1 fruit fly cellular context compared by ENCODE assay signal in genomic region chr3R:8354458-8354857, dm6.
TF ChIP-seq lines count a peak whose summit lies in the region.

No protein-coding gene starts in this region.

TF ChIP-seq in whole organism, embryonic, 481 proteins besides CTCF, POLR2A, EP300 and RAD21 (continued from another document and continues in another):
- TF ChIP-seq CG11456 (GFP tag; IDR thresholded peaks at IDR 0.05; lab: Robert Waterston, UW) (0 out of 3 replicates have a peak, but pooled peaks have one; percentile 56), fd3F (GFP tag; optimal IDR thresholded peaks at IDR 0.05; lab: Kevin White, UChicago) (peak; percentile 28), toy (GFP tag; IDR thresholded peaks at IDR 0.05; lab: Robert Waterston, UW) (no peak), Blimp-1 (GFP tag; optimal IDR thresholded peaks at IDR 0.05; lab: Kevin White, UChicago) (peak; percentile 15), pum (GFP tag; optimal IDR thresholded peaks at IDR 0.05; lab: Kevin White, UChicago) (no peak), CG5953 (GFP tag; IDR thresholded peaks at IDR 0.05; lab: Robert Waterston, UW) (peak; percentile 66), CG10147 (GFP tag; optimal IDR thresholded peaks at IDR 0.05; lab: Kevin White, UChicago) (peak; percentile 6), wor (GFP tag; IDR thresholded peaks at IDR 0.05; lab: Robert Waterston, UW) (peak; percentile 40; the same call in 1 of the 2 replicates), CG34376 (GFP tag; optimal IDR thresholded peaks at IDR 0.05; lab: Kevin White, UChicago) (no peak), CG1233 (GFP tag; optimal IDR thresholded peaks at IDR 0.05; lab: Kevin White, UChicago) (peak; percentile 24), CG34422 (GFP tag; IDR thresholded peaks at IDR 0.05; lab: Robert Waterston, UW) (peak; percentile 54; the same call in 2 of the 3 replicates), CG17612 (GFP tag; IDR thresholded peaks at IDR 0.05; lab: Robert Waterston, UW) (0 out of 2 replicates have a peak, but pooled peaks have one; percentile 41), CG2120 (GFP tag; optimal IDR thresholded peaks at IDR 0.05; lab: Kevin White, UChicago) (peak; percentile 63), CG13624 (GFP tag; optimal IDR thresholded peaks at IDR 0.05; lab: Kevin White, UChicago) (no peak), al (GFP tag; IDR thresholded peaks at IDR 0.05; lab: Robert Waterston, UW) (peak; percentile 55; the same call in 1 of the 2 replicates), CG16779 (GFP tag; IDR thresholded peaks at IDR 0.05; lab: Robert Waterston, UW) (no peak), CG15073 (GFP tag; optimal IDR thresholded peaks at IDR 0.05; lab: Kevin White, UChicago) (no peak), cwo (GFP tag; optimal IDR thresholded peaks at IDR 0.05; lab: Kevin White, UChicago) (peak; percentile 87), inv (GFP tag; IDR thresholded peaks at IDR 0.05; lab: Robert Waterston, UW; ENCODE audit: partially characterized antibody) (no peak), Hmr (GFP tag; optimal IDR thresholded peaks at IDR 0.05; lab: Kevin White, UChicago) (peak; percentile 64), Rfx (GFP tag; IDR thresholded peaks at IDR 0.05; lab: Robert Waterston, UW) (peak; percentile 74), CG33557 (GFP tag; optimal IDR thresholded peaks at IDR 0.05; lab: Kevin White, UChicago) (no peak), Drgx (GFP tag; IDR thresholded peaks at IDR 0.05; lab: Robert Waterston, UW) (peak; percentile 49), az2 (GFP tag; optimal IDR thresholded peaks at IDR 0.05; lab: Kevin White, UChicago) (peak; percentile 23), ap (GFP tag; IDR thresholded peaks at IDR 0.05; lab: Robert Waterston, UW) (peak; percentile 40; the same call in 1 of the 2 replicates), Hr51 (GFP tag; optimal IDR thresholded peaks at IDR 0.05; lab: Kevin White, UChicago) (peak in 1 of 2 experiments; percentile 76), Med (GFP tag; lab: Kevin White, UChicago) (peak; percentile 83), Doc2 (GFP tag; IDR thresholded peaks at IDR 0.05; lab: Robert Waterston, UW) (no peak), CkIIα-i1 (GFP tag; IDR thresholded peaks at IDR 0.05; lab: Robert Waterston, UW) (0 out of 2 replicates have a peak, but pooled peaks have one; percentile 50), Xbp1 (GFP tag; optimal IDR thresholded peaks at IDR 0.05; lab: Kevin White, UChicago) (peak; percentile 42), dysf (GFP tag; IDR thresholded peaks at IDR 0.05; lab: Robert Waterston, UW) (peak; percentile 76), ssp (GFP tag; IDR thresholded peaks at IDR 0.05; lab: Robert Waterston, UW) (peak; percentile 31; the same call in 1 of the 2 replicates), fd64A (GFP tag; optimal IDR thresholded peaks at IDR 0.05; lab: Kevin White, UChicago) (no peak), Eip74EF (GFP tag; optimal IDR thresholded peaks at IDR 0.05; lab: Kevin White, UChicago) (peak in 1 of 2 experiments; percentile 74), CG18619 (GFP tag; optimal IDR thresholded peaks at IDR 0.05; lab: Kevin White, UChicago) (peak; percentile 33), sens-2 (GFP tag; IDR thresholded peaks at IDR 0.05; lab: Robert Waterston, UW) (peak; percentile 24; the same call in 1 of the 2 replicates), CG17186 (GFP tag; optimal IDR thresholded peaks at IDR 0.05; lab: Kevin White, UChicago) (no peak), Sox102F (GFP tag; optimal IDR thresholded peaks at IDR 0.05; lab: Kevin White, UChicago) (peak; percentile 78), nmo (GFP tag; optimal IDR thresholded peaks at IDR 0.05; lab: Kevin White, UChicago) (peak; percentile 37), CG6683 (GFP tag; optimal IDR thresholded peaks at IDR 0.05; lab: Kevin White, UChicago) (no peak), CG6175 (GFP tag; IDR thresholded peaks at IDR 0.05; lab: Robert Waterston, UW) (peak; percentile 38; the same call in 2 of the 3 replicates), unc-4 (GFP tag; IDR thresholded peaks at IDR 0.05; lab: Robert Waterston, UW; ENCODE audit: partially characterized antibody) (no peak), CG32772 (GFP tag; IDR thresholded peaks at IDR 0.05; lab: Robert Waterston, UW) (peak; percentile 64), CG4424 (GFP tag; optimal IDR thresholded peaks at IDR 0.05; lab: Kevin White, UChicago) (peak; percentile 21), B-H1 (GFP tag; IDR thresholded peaks at IDR 0.05; lab: Robert Waterston, UW) (peak; percentile 31; the same call in 2 of the 3 replicates), Dek (tag; optimal IDR thresholded peaks at IDR 0.05; lab: Kevin White, UChicago) (peak; percentile 2), CG10565 (GFP tag; optimal IDR thresholded peaks at IDR 0.05; lab: Kevin White, UChicago) (no peak), CG9609 (GFP tag; optimal IDR thresholded peaks at IDR 0.05; lab: Kevin White, UChicago) (no peak), CG8290 (GFP tag; optimal IDR thresholded peaks at IDR 0.05; lab: Kevin White, UChicago) (no peak), CG8290 (tag; optimal IDR thresholded peaks at IDR 0.05; lab: Kevin White, UChicago) (peak in 1 of 2 experiments; percentile 42), H2.0 (GFP tag; IDR thresholded peaks at IDR 0.05; lab: Robert Waterston, UW) (peak; percentile 40; the same call in 1 of the 2 replicates), Ssrp (tag; optimal IDR thresholded peaks at IDR 0.05; lab: Kevin White, UChicago) (peak; percentile 34), jigr1 (GFP tag; IDR thresholded peaks at IDR 0.05; lab: Robert Waterston, UW) (no peak), ttk (GFP tag; IDR thresholded peaks at IDR 0.05; lab: Robert Waterston, UW) (peak; percentile 64), dmrt99B (tag; optimal IDR thresholded peaks at IDR 0.05; lab: Kevin White, UChicago) (peak; percentile 52), NfI (GFP tag; optimal IDR thresholded peaks at IDR 0.05; lab: Kevin White, UChicago) (peak; percentile 61), CG11504 (tag; optimal IDR thresholded peaks at IDR 0.05; lab: Kevin White, UChicago) (peak; percentile 54), CG12391 (tag; optimal IDR thresholded peaks at IDR 0.05; lab: Kevin White, UChicago) (peak; percentile 39), lab (GFP tag; optimal IDR thresholded peaks at IDR 0.05; lab: Kevin White, UChicago) (peak; percentile 74), HLH3B (GFP tag; IDR thresholded peaks at IDR 0.05; lab: Robert Waterston, UW) (peak; percentile 62), dimm (GFP tag; IDR thresholded peaks at IDR 0.05; lab: Robert Waterston, UW) (0 out of 2 replicates have a peak, but pooled peaks have one; percentile 17), Side (GFP tag; optimal IDR thresholded peaks at IDR 0.05; lab: Kevin White, UChicago) (no peak), stc (GFP tag; IDR thresholded peaks at IDR 0.05; lab: Robert Waterston, UW) (peak; percentile 79), CG1602 (GFP tag; optimal IDR thresholded peaks at IDR 0.05; lab: Kevin White, UChicago) (peak; percentile 28), sens (GFP tag; lab: Kevin White, UChicago) (peak; percentile 85), CG12744 (GFP tag; optimal IDR thresholded peaks at IDR 0.05; lab: Kevin White, UChicago) (no peak), CG1024 (GFP tag; IDR thresholded peaks at IDR 0.05; lab: Robert Waterston, UW) (0 out of 2 replicates have a peak, but pooled peaks have one; percentile 16), CG9817 (tag; optimal IDR thresholded peaks at IDR 0.05; lab: Kevin White, UChicago) (peak; percentile 66), repo (GFP tag; optimal IDR thresholded peaks at IDR 0.05; lab: Kevin White, UChicago) (no peak), CG10979 (tag; optimal IDR thresholded peaks at IDR 0.05; lab: Kevin White, UChicago) (peak; percentile 7), fd96Cb (tag; optimal IDR thresholded peaks at IDR 0.05; lab: Kevin White, UChicago) (peak; percentile 44), gem (tag; optimal IDR thresholded peaks at IDR 0.05; lab: Kevin White, UChicago) (peak; percentile 73), hkb (optimal IDR thresholded peaks at IDR 0.05; lab: Kevin White, UChicago) (no peak), hkb (GFP tag; IDR thresholded peaks at IDR 0.05; lab: Robert Waterston, UW) (peak; percentile 78), her (GFP tag; optimal IDR thresholded peaks at IDR 0.05; lab: Kevin White, UChicago) (no peak), corto (GFP tag; optimal IDR thresholded peaks at IDR 0.05; lab: Kevin White, UChicago) (no peak), CG15269 (tag; optimal IDR thresholded peaks at IDR 0.05; lab: Kevin White, UChicago) (peak; percentile 72), tll (GFP tag; optimal IDR thresholded peaks at IDR 0.05; lab: Kevin White, UChicago) (no peak), kah (GFP tag; optimal IDR thresholded peaks at IDR 0.05; lab: Kevin White, UChicago) (no peak), sd (tag; optimal IDR thresholded peaks at IDR 0.05; lab: Kevin White, UChicago) (peak; percentile 89), Vsx1 (GFP tag; optimal IDR thresholded peaks at IDR 0.05; lab: Kevin White, UChicago) (peak; percentile 10), oc (tag; optimal IDR thresholded peaks at IDR 0.05; lab: Kevin White, UChicago) (peak; percentile 62), CG42726 (GFP tag; IDR thresholded peaks at IDR 0.05; lab: Robert Waterston, UW; ENCODE audit: partially characterized antibody) (no peak), CG12659 (GFP tag; optimal IDR thresholded peaks at IDR 0.05; lab: Kevin White, UChicago) (peak; percentile 23), CG4820 (GFP tag; optimal IDR thresholded peaks at IDR 0.05; lab: Kevin White, UChicago) (peak; percentile 35), phol (tag; optimal IDR thresholded peaks at IDR 0.05; lab: Kevin White, UChicago) (peak; percentile 9), seq (GFP tag; IDR thresholded peaks at IDR 0.05; lab: Robert Waterston, UW) (peak; percentile 28; the same call in 1 of the 2 replicates), Deaf1 (tag; optimal IDR thresholded peaks at IDR 0.05; lab: Kevin White, UChicago) (no peak), CoRest (tag; optimal IDR thresholded peaks at IDR 0.05; lab: Kevin White, UChicago) (peak; percentile 0), gsb-n (tag; optimal IDR thresholded peaks at IDR 0.05; lab: Kevin White, UChicago) (peak; percentile 1), Gug (GFP tag; IDR thresholded peaks at IDR 0.05; lab: Robert Waterston, UW) (peak; percentile 39; the same call in 1 of the 4 replicates), CG11247 (GFP tag; IDR thresholded peaks at IDR 0.05; lab: Robert Waterston, UW) (peak; percentile 38; the same call in 1 of the 2 replicates), CHES-1-like (GFP tag; optimal IDR thresholded peaks at IDR 0.05; lab: Kevin White, UChicago) (no peak), ATbp (GFP tag; optimal IDR thresholded peaks at IDR 0.05; lab: Kevin White, UChicago) (peak; percentile 61), Dbx (GFP tag; IDR thresholded peaks at IDR 0.05; lab: Robert Waterston, UW) (peak; percentile 71), Nf-YA (GFP tag; IDR thresholded peaks at IDR 0.05; lab: Robert Waterston, UW) (peak; percentile 63), kni (GFP tag; optimal IDR thresholded peaks at IDR 0.05; lab: Kevin White, UChicago) (no peak), CG1647 (GFP tag; optimal IDR thresholded peaks at IDR 0.05; lab: Kevin White, UChicago) (peak; percentile 1), sr (GFP tag; IDR thresholded peaks at IDR 0.05; lab: Robert Waterston, UW) (peak; percentile 85), disco-r (GFP tag; optimal IDR thresholded peaks at IDR 0.05; lab: Kevin White, UChicago) (no peak), scrt (GFP tag; optimal IDR thresholded peaks at IDR 0.05; lab: Kevin White, UChicago) (no peak), Fer1 (GFP tag; optimal IDR thresholded peaks at IDR 0.05; lab: Kevin White, UChicago) (peak; percentile 3), lilli (GFP tag; optimal IDR thresholded peaks at IDR 0.05; lab: Kevin White, UChicago) (peak; percentile 38), CG3726 (GFP tag; IDR thresholded peaks at IDR 0.05; lab: Robert Waterston, UW) (no peak), CG2678 (tag; optimal IDR thresholded peaks at IDR 0.05; lab: Kevin White, UChicago) (peak; percentile 66), pb (GFP tag; optimal IDR thresholded peaks at IDR 0.05; lab: Kevin White, UChicago) (no peak), CG14050 (GFP tag; IDR thresholded peaks at IDR 0.05; lab: Robert Waterston, UW) (peak; percentile 64; the same call in 2 of the 3 replicates), bbx (GFP tag; IDR thresholded peaks at IDR 0.05; lab: Robert Waterston, UW; ENCODE audit: partially characterized antibody) (no peak), CG11696 (GFP tag; IDR thresholded peaks at IDR 0.05; lab: Robert Waterston, UW) (peak; percentile 48), HmgZ (tag; optimal IDR thresholded peaks at IDR 0.05; lab: Kevin White, UChicago) (peak; percentile 11), Hr78 (GFP tag; optimal IDR thresholded peaks at IDR 0.05; lab: Kevin White, UChicago) (peak in 1 of 2 experiments; percentile 49), CG10654 (GFP tag; optimal IDR thresholded peaks at IDR 0.05; lab: Kevin White, UChicago) (peak; percentile 34), CG9727 (GFP tag; optimal IDR thresholded peaks at IDR 0.05; lab: Kevin White, UChicago) (peak; percentile 27), gsb (GFP tag; IDR thresholded peaks at IDR 0.05; lab: Robert Waterston, UW) (peak; percentile 64; the same call in 1 of the 2 replicates), NFAT (GFP tag; IDR thresholded peaks at IDR 0.05; lab: Robert Waterston, UW) (peak; percentile 53), CG2129 (GFP tag; IDR thresholded peaks at IDR 0.05; lab: Robert Waterston, UW; ENCODE audit: partially characterized antibody) (no peak), Scr (GFP tag; IDR thresholded peaks at IDR 0.05; lab: Robert Waterston, UW; ENCODE audit: partially characterized antibody) (no peak), Meics (GFP tag; optimal IDR thresholded peaks at IDR 0.05; lab: Kevin White, UChicago) (peak; percentile 56), PHDP (tag; optimal IDR thresholded peaks at IDR 0.05; lab: Kevin White, UChicago) (peak; percentile 69), Xrp1 (GFP tag; IDR thresholded peaks at IDR 0.05; lab: Robert Waterston, UW) (peak; percentile 65), ems (GFP tag; optimal IDR thresholded peaks at IDR 0.05; lab: Kevin White, UChicago) (peak; percentile 38), ci (GFP tag; IDR thresholded peaks at IDR 0.05; lab: Robert Waterston, UW) (peak; percentile 81), Mad (GFP tag; optimal IDR thresholded peaks at IDR 0.05; lab: Kevin White, UChicago) (no peak), Ptx1 (GFP tag; IDR thresholded peaks at IDR 0.05; lab: Robert Waterston, UW) (peak; percentile 79), btn (GFP tag; optimal IDR thresholded peaks at IDR 0.05; lab: Kevin White, UChicago) (no peak), CG3281 (GFP tag; optimal IDR thresholded peaks at IDR 0.05; lab: Kevin White, UChicago) (peak; percentile 26), CG9876 (GFP tag; optimal IDR thresholded peaks at IDR 0.05; lab: Kevin White, UChicago) (no peak), tap (tag; optimal IDR thresholded peaks at IDR 0.05; lab: Kevin White, UChicago) (peak; percentile 35), CG17328 (GFP tag; IDR thresholded peaks at IDR 0.05; lab: Robert Waterston, UW) (peak; percentile 54; the same call in 1 of the 2 replicates)
